Worm (Caenorhabditis elegans): ENCODE data around the gene W04B5.8.

ce11 chrIII:2478605-2479004, 52.5 kb downstream of the W04B5.8 start:
- no peak for TF ChIP-seq ztf-11 (tag; optimal IDR thresholded peaks at IDR 0.05)
- no peak for TF ChIP-seq ces-1 (GFP tag; optimal IDR thresholded peaks at IDR 0.05)
- no peak for TF ChIP-seq lin-39 (tag; optimal IDR thresholded peaks at IDR 0.05)
- no peak for TF ChIP-seq F26F4.8 (GFP tag; conservative IDR thresholded peaks at IDR 0.05)
- TF ChIP-seq gei-8 (GFP tag; optimal IDR thresholded peaks at IDR 0.05): no peak
- no peak for TF ChIP-seq aha-1 (tag)
- no peak for TF ChIP-seq jun-1 (tag; optimal IDR thresholded peaks at IDR 0.05)
- no peak for TF ChIP-seq lin-29 (GFP tag; IDR thresholded peaks at IDR 0.05)
- no peak for TF ChIP-seq fkh-10 (GFP tag; optimal IDR thresholded peaks at IDR 0.05)
- TF ChIP-seq mdl-1 (tag; optimal IDR thresholded peaks at IDR 0.05): no peak
- TF ChIP-seq mes-2 (tag; optimal IDR thresholded peaks at IDR 0.05; ENCODE audit: poor library complexity, severe bottlenecking): no peak
- no peak for TF ChIP-seq ceh-82 (tag; optimal IDR thresholded peaks at IDR 0.05)
